Fruit fly (Drosophila melanogaster) S2 (cell line): ENCODE data around the gene CG46304.

ENCODE experiments used
- CG8478 ChIP-seq: fragments of >200 bp; optimal IDR thresholded peaks from 2 replicates; lab custom pipeline; 2018
- CTCF ChIP-seq, 2 experiments: fragments of >200 bp; optimal IDR thresholded peaks; 2 replicates each; lab custom pipeline; 2018

dm6 chr2L:18979407-18979806 is 33.3 kb downstream of the CG46304 start:
- no peak for TF ChIP-seq CTCF (optimal IDR thresholded peaks at IDR 0.05; lab: Kevin White, UChicago)
- TF ChIP-seq CG8478: no peak
